Worm (Caenorhabditis elegans) whole organism, L2 larva: ENCODE data around the gene F37C4.5.

Source experiments
- R02D3.7 ChIP-seq: fragments of 150-350 bp; optimal IDR thresholded peaks from 2 replicates; lab custom pipeline; 2014; ENCODE audit warnings: missing biosample characterization, missing genetic modification characterization
- ceh-82 ChIP-seq: fragments of 150-350 bp; optimal IDR thresholded peaks from 2 replicates; lab custom pipeline; 2014; ENCODE audit warnings: missing biosample characterization, missing genetic modification characterization
- crh-2 ChIP-seq: sonication (generic microtip); optimal IDR thresholded peaks from 2 replicates; lab custom pipeline; 2017; ENCODE audit warnings: missing biosample characterization, missing genetic modification characterization
- elt-3 ChIP-seq: sonication (generic microtip); optimal IDR thresholded peaks from 2 replicates; lab custom pipeline; 2017; ENCODE audit warnings: missing biosample characterization, missing genetic modification characterization
- lin-39 ChIP-seq: fragments of 150-350 bp; optimal IDR thresholded peaks from 2 replicates; lab custom pipeline; 2014; ENCODE audit warnings: missing biosample characterization, missing genetic modification reagents, missing genetic modification characterization
- nhr-11 ChIP-seq: fragments of 150-350 bp; optimal IDR thresholded peaks from 2 replicates; lab custom pipeline; 2014; ENCODE audit warnings: missing biosample characterization, missing genetic modification characterization
- nhr-12 ChIP-seq: fragments of 150-350 bp; optimal IDR thresholded peaks from 2 replicates; lab custom pipeline; 2014; ENCODE audit warnings: missing biosample characterization, missing genetic modification characterization
- nhr-77 ChIP-seq: fragments of 150-350 bp; optimal IDR thresholded peaks from 2 replicates; lab custom pipeline; 2014; ENCODE audit warnings: missing biosample characterization, missing genetic modification characterization
- unc-39 ChIP-seq: fragments of 150-350 bp; optimal IDR thresholded peaks from 2 replicates; lab custom pipeline; 2014; ENCODE audit warnings: missing biosample characterization, missing genetic modification characterization
- unc-55 ChIP-seq: fragments of 150-350 bp; sonication (generic microtip); optimal IDR thresholded peaks from 3 replicates; lab custom pipeline; 2014; ENCODE audit warnings: missing biosample characterization, missing genetic modification reagents, missing genetic modification characterization

ce11 chrIV:3825388-3825787, 48.2 kb downstream of the F37C4.5 start:
- no peak for TF ChIP-seq unc-39 (tag; lab: Kevin White, UChicago)
- no peak for TF ChIP-seq R02D3.7 (tag; lab: Kevin White, UChicago)
- no peak for TF ChIP-seq nhr-11 (tag; lab: Kevin White, UChicago)
- TF ChIP-seq nhr-77 (tag; lab: Kevin White, UChicago) = no peak
- no peak for TF ChIP-seq ceh-82 (tag; lab: Kevin White, UChicago)
- TF ChIP-seq elt-3 = no peak
- no peak for TF ChIP-seq lin-39 (tag; lab: Kevin White, UChicago)
- TF ChIP-seq crh-2 (tag; lab: Kevin White, UChicago) = no peak
- TF ChIP-seq unc-55 (GFP tag; lab: Kevin White, UChicago) = no peak
- no peak for TF ChIP-seq nhr-12
